Worm (Caenorhabditis elegans) whole organism, L2 larva: ENCODE measurements around the gene C56G2.9.

Experiments used
- C34F6.9 ChIP-seq: fragments of 150-350 bp; optimal IDR thresholded peaks from 2 replicates; lab custom pipeline; 2014; ENCODE audit warnings: missing biosample characterization, missing genetic modification characterization
- R02D3.7 ChIP-seq: fragments of 150-350 bp; optimal IDR thresholded peaks from 2 replicates; lab custom pipeline; 2014; ENCODE audit warnings: missing biosample characterization, missing genetic modification characterization
- Y55F3AM.14 ChIP-seq: fragments of 200-800 bp; sonication (Bioruptor generic); optimal IDR thresholded peaks from 2 replicates; lab custom pipeline; 2018; ENCODE audit warnings: mild to moderate bottlenecking, missing genetic modification characterization, missing compliant biosample characterization
- aly-2 ChIP-seq: fragments of 150-350 bp; optimal IDR thresholded peaks from 2 replicates; lab custom pipeline; 2014; ENCODE audit warnings: missing biosample characterization, missing genetic modification characterization
- ama-1 ChIP-seq: fragments of 150-350 bp; optimal IDR thresholded peaks from 2 replicates; lab custom pipeline; 2018; ENCODE audit warnings: inconsistent platforms
- blmp-1 ChIP-seq: sonication (generic microtip); optimal IDR thresholded peaks from 2 replicates; lab custom pipeline; 2017; ENCODE audit warnings: missing genetic modification characterization, mild to moderate bottlenecking, missing compliant biosample characterization, antibody characterized with exemption, moderate library complexity; ENCODE audit not compliant: insufficient read depth
- ceh-16 ChIP-seq: fragments of 150-350 bp; optimal IDR thresholded peaks from 2 replicates; lab custom pipeline; 2014; ENCODE audit warnings: missing biosample characterization, missing genetic modification characterization
- crh-2 ChIP-seq: sonication (generic microtip); optimal IDR thresholded peaks from 2 replicates; lab custom pipeline; 2017; ENCODE audit warnings: missing biosample characterization, missing genetic modification characterization
- dmd-4 ChIP-seq: sonication (generic microtip); optimal IDR thresholded peaks from 2 replicates; lab custom pipeline; 2017; ENCODE audit warnings: missing biosample characterization, missing genetic modification characterization
- egl-27 ChIP-seq: sonication (generic microtip); optimal IDR thresholded peaks from 3 replicates; lab custom pipeline; 2017; ENCODE audit warnings: missing biosample characterization, missing genetic modification reagents, missing genetic modification characterization
- elt-1 ChIP-seq: fragments of 150-350 bp; optimal IDR thresholded peaks from 2 replicates; lab custom pipeline; 2014; ENCODE audit warnings: missing biosample characterization, missing genetic modification characterization
- elt-3 ChIP-seq: sonication (generic microtip); optimal IDR thresholded peaks from 2 replicates; lab custom pipeline; 2017; ENCODE audit warnings: missing biosample characterization, missing genetic modification characterization
- fos-1 ChIP-seq: fragments of 150-350 bp; optimal IDR thresholded peaks from 2 replicates; lab custom pipeline; 2014; ENCODE audit warnings: missing biosample characterization, missing genetic modification characterization
- gmeb-1 ChIP-seq: fragments of 150-350 bp; optimal IDR thresholded peaks from 2 replicates; lab custom pipeline; 2014; ENCODE audit warnings: missing biosample characterization, missing genetic modification characterization
- lin-11 ChIP-seq: fragments of 150-350 bp; sonication (generic microtip); optimal IDR thresholded peaks from 2 replicates; lab custom pipeline; 2014; ENCODE audit warnings: missing biosample characterization, missing genetic modification characterization, inconsistent platforms, mixed read lengths
- lin-13 ChIP-seq: fragments of 150-350 bp; optimal IDR thresholded peaks from 2 replicates; lab custom pipeline; 2014; ENCODE audit warnings: missing biosample characterization, missing genetic modification reagents, missing genetic modification characterization
- lin-39 ChIP-seq: fragments of 150-350 bp; optimal IDR thresholded peaks from 2 replicates; lab custom pipeline; 2014; ENCODE audit warnings: missing biosample characterization, missing genetic modification reagents, missing genetic modification characterization
- lsy-2 ChIP-seq, 2 experiments: fragments of 150-350 bp in 1 of 2; sonication (generic microtip) in 1 of 2; optimal IDR thresholded peaks; 2 replicates each; lab custom pipeline; 2014 to 2017; ENCODE audit warnings: missing biosample characterization in 2 of 2, missing genetic modification characterization in 2 of 2
- mab-5 ChIP-seq: fragments of 150-350 bp; optimal IDR thresholded peaks from 2 replicates; lab custom pipeline; 2014; ENCODE audit warnings: missing biosample characterization, missing genetic modification characterization
- mbf-1 ChIP-seq: sonication (generic microtip); optimal IDR thresholded peaks from 2 replicates; lab custom pipeline; 2017; ENCODE audit warnings: missing biosample characterization, missing genetic modification characterization
- mdl-1 ChIP-seq, 2 experiments: fragments of 150-350 bp in 1 of 2; sonication (generic microtip) in 1 of 2; optimal IDR thresholded peaks; 2 replicates each; lab custom pipeline; 2017; ENCODE audit warnings: missing biosample characterization in 2 of 2, missing genetic modification characterization in 2 of 2
- nhr-10 ChIP-seq: sonication (generic microtip); optimal IDR thresholded peaks from 2 replicates; lab custom pipeline; 2017; ENCODE audit warnings: missing biosample characterization, missing genetic modification characterization
- nhr-11 ChIP-seq: fragments of 150-350 bp; optimal IDR thresholded peaks from 2 replicates; lab custom pipeline; 2014; ENCODE audit warnings: missing biosample characterization, missing genetic modification characterization
- nhr-12 ChIP-seq: fragments of 150-350 bp; optimal IDR thresholded peaks from 2 replicates; lab custom pipeline; 2014; ENCODE audit warnings: missing biosample characterization, missing genetic modification characterization
- nhr-129 ChIP-seq: fragments of 150-350 bp; optimal IDR thresholded peaks from 2 replicates; lab custom pipeline; 2014; ENCODE audit warnings: missing biosample characterization, missing genetic modification characterization
- nhr-21 ChIP-seq: fragments of 150-350 bp; optimal IDR thresholded peaks from 2 replicates; lab custom pipeline; 2014; ENCODE audit warnings: missing biosample characterization, missing genetic modification characterization
- nhr-23 ChIP-seq: fragments of 150-350 bp; optimal IDR thresholded peaks from 2 replicates; lab custom pipeline; 2014; ENCODE audit warnings: missing biosample characterization, missing genetic modification reagents, missing genetic modification characterization
- nhr-237 ChIP-seq: fragments of 150-350 bp; optimal IDR thresholded peaks from 2 replicates; lab custom pipeline; 2014; ENCODE audit warnings: missing biosample characterization, missing genetic modification characterization
- nhr-25 ChIP-seq: fragments of 150-350 bp; sonication (generic microtip); optimal IDR thresholded peaks from 3 replicates; lab custom pipeline; 2014; ENCODE audit warnings: missing biosample characterization, missing genetic modification characterization
- peb-1 ChIP-seq: fragments of 150-350 bp; optimal IDR thresholded peaks from 2 replicates; lab custom pipeline; 2014; ENCODE audit warnings: missing biosample characterization, missing genetic modification characterization
- sem-4 ChIP-seq: fragments of 150-350 bp; optimal IDR thresholded peaks from 2 replicates; lab custom pipeline; 2014; ENCODE audit warnings: missing biosample characterization, missing genetic modification reagents, missing genetic modification characterization
- skn-1 ChIP-seq: sonication (generic microtip); optimal IDR thresholded peaks from 2 replicates; lab custom pipeline; 2017; ENCODE audit warnings: missing biosample characterization, missing genetic modification characterization
- sma-3 ChIP-seq: sonication (generic microtip); optimal IDR thresholded peaks from 2 replicates; lab custom pipeline; 2016; ENCODE audit warnings: missing genetic modification reagents, missing genetic modification characterization, missing compliant biosample characterization
- sma-9 ChIP-seq, 2 experiments: fragments of 150-350 bp in 1 of 2; sonication (generic microtip) in 1 of 2; optimal IDR thresholded peaks; 2 replicates each; lab custom pipeline; 2014 to 2016; ENCODE audit warnings: missing genetic modification characterization in 2 of 2, mild to moderate bottlenecking in 1 of 2, missing biosample characterization in 1 of 2, missing compliant biosample characterization in 1 of 2, missing genetic modification reagents in 1 of 2, moderate library complexity in 1 of 2
- snpc-4 ChIP-seq: fragments of 150-350 bp; optimal IDR thresholded peaks from 2 replicates; lab custom pipeline; 2014; ENCODE audit warnings: missing biosample characterization, missing genetic modification characterization
- unc-39 ChIP-seq: fragments of 150-350 bp; optimal IDR thresholded peaks from 2 replicates; lab custom pipeline; 2014; ENCODE audit warnings: missing biosample characterization, missing genetic modification characterization
- unc-55 ChIP-seq: fragments of 150-350 bp; sonication (generic microtip); optimal IDR thresholded peaks from 3 replicates; lab custom pipeline; 2014; ENCODE audit warnings: missing biosample characterization, missing genetic modification reagents, missing genetic modification characterization
- unc-62 ChIP-seq: fragments of 150-350 bp; optimal IDR thresholded peaks from 2 replicates; lab custom pipeline; 2014; ENCODE audit warnings: missing biosample characterization, missing genetic modification reagents, missing genetic modification characterization
- ztf-1 ChIP-seq: fragments of 200-800 bp; sonication (Bioruptor generic); conservative IDR thresholded peaks from 2 replicates; pipeline ENCODE4 v1.3.6; 2022; ENCODE audit warnings: missing genetic modification characterization, missing compliant biosample characterization

The C56G2.9 gene

ce11 chrIII:6341878-6342453 lies 1.2 kb downstream of the C56G2.9 start, which contains the start of gene rpn-13:
rpn-13 (minus strand) TSS chrIII:6341928.
- TF ChIP-seq crh-2, result peak; percentile 58
- peak; percentile 38 for TF ChIP-seq nhr-25 (tag; lab: Kevin White, UChicago)
- TF ChIP-seq egl-27, result no peak
- TF ChIP-seq dmd-4 (tag; lab: Kevin White, UChicago), result no peak
- peak; percentile 36 for TF ChIP-seq fos-1 (tag; lab: Kevin White, UChicago)
- peak; percentile 55 for TF ChIP-seq lin-13 (GFP tag; lab: Kevin White, UChicago)
- TF ChIP-seq elt-1 (tag; lab: Kevin White, UChicago), result no peak
- no peak for TF ChIP-seq mab-5
- no peak for TF ChIP-seq peb-1 (tag; lab: Kevin White, UChicago)
- TF ChIP-seq sma-3 (GFP tag; lab: Kevin White, UChicago), result no peak
- peak; percentile 86 to 98 for TF ChIP-seq lsy-2 (tag; optimal IDR thresholded peaks at IDR 0.05; lab: Kevin White, UChicago)
- no peak for TF ChIP-seq lin-11 (tag; lab: Kevin White, UChicago)
- peak; percentile 48 for TF ChIP-seq gmeb-1 (tag; lab: Kevin White, UChicago)
- peak; percentile 83 for TF ChIP-seq unc-55 (GFP tag; lab: Kevin White, UChicago)
- no peak for TF ChIP-seq nhr-237 (tag; lab: Kevin White, UChicago)
- TF ChIP-seq R02D3.7 (tag; lab: Kevin White, UChicago), result no peak
- peak; percentile 81 for TF ChIP-seq C34F6.9 (tag; lab: Kevin White, UChicago)
- no peak for TF ChIP-seq aly-2 (tag; lab: Kevin White, UChicago)
- no peak for TF ChIP-seq sem-4 (tag; lab: Kevin White, UChicago)
- no peak for TF ChIP-seq blmp-1 (tag; lab: Kevin White, UChicago)
- no peak for TF ChIP-seq nhr-10 (tag; lab: Kevin White, UChicago)
- TF ChIP-seq nhr-12, result no peak
- no peak for TF ChIP-seq snpc-4 (tag; lab: Kevin White, UChicago)
- TF ChIP-seq nhr-21 (tag; lab: Kevin White, UChicago), result no peak
- no peak for TF ChIP-seq mbf-1 (tag; lab: Kevin White, UChicago)
- no peak for TF ChIP-seq lin-39 (tag; lab: Kevin White, UChicago)
- TF ChIP-seq ztf-1 (GFP tag; lab: Robert Waterston, UW), result no peak
- no peak for TF ChIP-seq Y55F3AM.14
- peak; percentile 76 for TF ChIP-seq skn-1 (tag; lab: Kevin White, UChicago)
- no peak for TF ChIP-seq elt-3 (tag; lab: Kevin White, UChicago)
- no peak for TF ChIP-seq unc-62 (GFP tag; lab: Kevin White, UChicago)
- TF ChIP-seq nhr-11 (tag; lab: Kevin White, UChicago), result no peak
- TF ChIP-seq nhr-129, result peak; percentile 79
- no peak for TF ChIP-seq ceh-16
- TF ChIP-seq mdl-1 (tag; optimal IDR thresholded peaks at IDR 0.05; lab: Kevin White, UChicago), result peak in 1 of 2 experiments; percentile 8

DNA sequence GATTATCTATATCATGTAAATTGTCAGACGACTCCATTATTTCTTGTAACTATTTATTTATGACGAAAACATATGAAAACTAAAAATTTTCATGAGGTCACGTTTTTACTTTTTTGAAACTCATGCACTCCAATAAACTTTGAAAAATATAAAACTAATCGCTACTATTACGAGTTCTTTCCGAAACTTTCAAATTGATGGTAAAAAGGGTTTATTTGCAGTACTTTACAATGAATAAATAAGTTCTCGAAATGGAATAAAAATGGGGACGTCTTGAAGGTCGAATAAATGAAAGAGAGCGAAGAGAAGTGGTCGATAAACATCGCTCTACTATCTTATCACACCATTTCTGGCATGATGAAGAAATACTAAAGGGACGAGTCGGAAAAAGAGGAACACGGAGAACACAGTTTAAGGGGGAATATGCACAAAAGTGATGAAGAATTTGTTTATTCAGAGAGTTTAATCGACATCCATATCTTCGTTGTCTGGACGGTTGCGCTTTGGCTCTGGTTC lies 3.2 kb downstream of the C56G2.9 start, which contains the start of gene let-767:
Gene let-767, minus strand, starts transcription at position 51 of the 516 bp plus-strand sequence.
- TF ChIP-seq crh-2, result peak; percentile 27
- TF ChIP-seq aly-2 (tag; lab: Kevin White, UChicago), result no peak
- no peak for TF ChIP-seq snpc-4 (tag; lab: Kevin White, UChicago)
- peak; percentile 35 for TF ChIP-seq fos-1 (tag; lab: Kevin White, UChicago)
- peak; percentile 25 for TF ChIP-seq gmeb-1 (tag; lab: Kevin White, UChicago)
- TF ChIP-seq sma-9 (GFP tag; optimal IDR thresholded peaks at IDR 0.05; lab: Kevin White, UChicago), result peak; percentile 6
- no peak for TF ChIP-seq sma-9 (tag; optimal IDR thresholded peaks at IDR 0.05; lab: Kevin White, UChicago)
- TF ChIP-seq, all 48 proteins: peak for 4

DNA sequence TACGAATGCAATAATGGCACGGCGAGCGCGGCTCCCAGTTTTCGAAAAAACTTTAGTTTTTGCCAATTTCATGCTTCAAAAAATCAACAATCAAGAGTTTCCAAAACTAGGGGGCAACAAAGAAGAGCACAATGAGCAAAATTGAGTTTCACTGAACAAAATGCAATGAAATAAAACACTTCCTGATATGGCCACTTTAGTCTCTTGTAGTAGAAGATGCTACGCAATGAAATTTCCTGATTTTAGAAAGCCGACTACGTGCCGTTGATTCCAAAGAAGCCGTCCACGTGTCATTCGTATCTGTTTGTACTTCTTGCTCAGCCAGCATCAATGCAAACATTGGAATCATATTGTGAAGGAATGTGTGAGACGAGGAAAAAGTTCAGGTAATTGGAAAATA lies 8.8 kb downstream of the C56G2.9 start:
- TF ChIP-seq mdl-1 (tag; optimal IDR thresholded peaks at IDR 0.05; lab: Kevin White, UChicago) (no peak), snpc-4 (tag; lab: Kevin White, UChicago) (no peak), unc-62 (GFP tag; lab: Kevin White, UChicago) (no peak), ama-1 (lab: Kevin White, UChicago) (no peak), nhr-129 (no peak), unc-39 (tag; lab: Kevin White, UChicago) (no peak), C34F6.9 (tag; lab: Kevin White, UChicago) (no peak), nhr-21 (tag; lab: Kevin White, UChicago) (no peak), nhr-23 (tag; lab: Kevin White, UChicago) (no peak), Y55F3AM.14 (no peak), unc-55 (GFP tag; lab: Kevin White, UChicago) (no peak)
